Fruit fly (Drosophila melanogaster) whole organism, larva: ENCODE measurements around the gene pyx.

Experiments used
- noc ChIP-seq: fragments of 200-800 bp; sonication (Bioruptor generic); optimal IDR thresholded peaks from 3 replicates; lab custom pipeline; 2019; ENCODE audit warnings: missing biosample characterization, mild to moderate bottlenecking, missing genetic modification characterization, moderate library complexity

Gene pyx

dm6 chr3L:223019-223902 is at the start of gene pyx, which contains the start of gene CG33229:
Gene pyx, minus strand, starts transcription at chr3L:223069.
Gene CG33229, plus strand, starts transcription at chr3L:223852.
- TF ChIP-seq noc: peak; percentile 64

dm6 chr3L:271501-272249 is 48.8 kb upstream of the pyx start:
- no peak for TF ChIP-seq noc

dm6 chr3L:270760-271500 is 48.1 kb upstream of the pyx start, which contains the start of gene miple2:
Gene miple2, plus strand, starts transcription at chr3L:271200.
- TF ChIP-seq noc: peak; percentile 47

dm6 chr3L:267618-268017 is 44.7 kb upstream of the pyx start:
- no peak for TF ChIP-seq noc

dm6 chr3L:267083-267482 is 44.2 kb upstream of the pyx start, which contains the start of gene miple1:
Gene miple1, plus strand, starts transcription at chr3L:267299.
- TF ChIP-seq noc: no peak

- no peak for TF ChIP-seq noc
Measured at dm6 chr3L:265808-266207, 42.9 kb upstream of the pyx start, which contains the start of gene CG34263. Gene CG34263, minus strand, starts transcription at chr3L:265908.

- peak; percentile 38 for TF ChIP-seq noc
Measured at dm6 chr3L:264378-265151, 41.7 kb upstream of the pyx start, which contains the start of the genes Tudor-SN and mRpL17. Gene Tudor-SN, minus strand, starts transcription at chr3L:264380. Gene mRpL17, plus strand, starts transcription at chr3L:264779.

dm6 chr3L:263500-264377 is 40.9 kb upstream of the pyx start:
- TF ChIP-seq noc: no peak

- TF ChIP-seq noc: no peak
Measured at dm6 chr3L:262724-263177, 39.9 kb upstream of the pyx start.

- no peak for TF ChIP-seq noc
Measured at dm6 chr3L:257618-258475, 35.0 kb upstream of the pyx start, which contains the start of the genes DIP2 and wac. Gene DIP2, minus strand, starts transcription at chr3L:257954. Gene wac, plus strand, starts transcription at chr3L:258176.

dm6 chr3L:248226-248758 is 25.4 kb upstream of the pyx start:
- no peak for TF ChIP-seq noc

- no peak for TF ChIP-seq noc
Measured at dm6 chr3L:247482-248225, 24.8 kb upstream of the pyx start, which contains the start of gene mthl14. Gene mthl14, plus strand, starts transcription at chr3L:247491.
